Worm (Caenorhabditis elegans) whole organism, late embryonic: Measurements from ENCODE around the gene cyp-14A3.

ENCODE experiments used
- T23F11.4 ChIP-seq: fragments of 200-800 bp; sonication (Bioruptor generic); optimal IDR thresholded peaks from 2 replicates; lab custom pipeline; 2018; ENCODE audit warnings: mild to moderate bottlenecking, missing genetic modification characterization, missing compliant biosample characterization
- ceh-19 ChIP-seq: fragments of 200-800 bp; sonication (Bioruptor generic); optimal IDR thresholded peaks from 2 replicates; lab custom pipeline; 2018; ENCODE audit warnings: mild to moderate bottlenecking, missing genetic modification characterization, missing compliant biosample characterization
- ceh-9 ChIP-seq: sonication (generic microtip); optimal IDR thresholded peaks from 2 replicates; lab custom pipeline; 2016; ENCODE audit warnings: mild to moderate bottlenecking, missing genetic modification characterization, inconsistent platforms, missing compliant biosample characterization
- che-1 ChIP-seq: sonication (generic microtip); optimal IDR thresholded peaks from 2 replicates; lab custom pipeline; 2016; ENCODE audit warnings: mild to moderate bottlenecking, missing genetic modification characterization, missing compliant biosample characterization
- fkh-10 ChIP-seq: fragments of 150-350 bp; optimal IDR thresholded peaks from 2 replicates; lab custom pipeline; 2014; ENCODE audit warnings: missing biosample characterization, missing genetic modification reagents, missing genetic modification characterization
- fkh-6 ChIP-seq: sonication (generic microtip); optimal IDR thresholded peaks from 2 replicates; lab custom pipeline; 2016; ENCODE audit warnings: missing genetic modification characterization, missing compliant biosample characterization
- nhr-11 ChIP-seq: fragments of 150-350 bp; optimal IDR thresholded peaks from 2 replicates; lab custom pipeline; 2014; ENCODE audit warnings: missing biosample characterization, missing genetic modification characterization
- tbx-2 ChIP-seq: sonication (generic microtip); optimal IDR thresholded peaks from 2 replicates; lab custom pipeline; 2016; ENCODE audit warnings: missing genetic modification characterization, missing compliant biosample characterization

- TF ChIP-seq fkh-10, result no peak
- TF ChIP-seq T23F11.4 (GFP tag; lab: Kevin White, UChicago), result no peak
- TF ChIP-seq fkh-6 (tag; lab: Kevin White, UChicago), result no peak
- TF ChIP-seq nhr-11 (tag; lab: Kevin White, UChicago), result no peak
- TF ChIP-seq tbx-2, result no peak
- no peak for TF ChIP-seq ceh-9
- TF ChIP-seq ceh-19 (GFP tag; lab: Kevin White, UChicago), result no peak
- TF ChIP-seq che-1 (tag; lab: Kevin White, UChicago), result no peak
Observed at ce11 chrX:13294669-13295068, 20.7 kb upstream of the cyp-14A3 start, which contains the start of gene srd-36.
